Fruit fly (Drosophila melanogaster) whole organism, wandering third instar larva: ENCODE results near the gene CG34428.

Experiments
- Hr78 ChIP-seq: fragments of >200 bp; optimal IDR thresholded peaks from 2 replicates; lab custom pipeline; 2017; ENCODE audit warnings: missing biosample characterization, missing genetic modification characterization
- Vsx2 ChIP-seq: fragments of 200-300, 225-300 bp; sonication (Bioruptor generic); optimal IDR thresholded peaks from 2 replicates; lab custom pipeline; 2018; ENCODE audit warnings: missing biosample characterization, missing genetic modification characterization; ENCODE audit not compliant: partially characterized antibody
- dsf ChIP-seq: sonication (Bioruptor generic); optimal IDR thresholded peaks from 2 replicates; lab custom pipeline; 2016; ENCODE audit warnings: missing biosample characterization, missing genetic modification characterization, borderline replicate concordance

dm6 chr3L:13032915-13033282, 28.7 kb upstream of the CG34428 start:
- TF ChIP-seq dsf (GFP tag; lab: Kevin White, UChicago): no peak
- no peak for TF ChIP-seq Hr78 (GFP tag; lab: Kevin White, UChicago)
- TF ChIP-seq Vsx2: no peak
